Fruit fly (Drosophila melanogaster) S2 (cell line): ENCODE measurements around the gene emc.

Experiments used
- CG8478 ChIP-seq: fragments of >200 bp; optimal IDR thresholded peaks from 2 replicates; lab custom pipeline; 2018
- CTCF ChIP-seq, 2 experiments: fragments of >200 bp; optimal IDR thresholded peaks; 2 replicates each; lab custom pipeline; 2018

DNA sequence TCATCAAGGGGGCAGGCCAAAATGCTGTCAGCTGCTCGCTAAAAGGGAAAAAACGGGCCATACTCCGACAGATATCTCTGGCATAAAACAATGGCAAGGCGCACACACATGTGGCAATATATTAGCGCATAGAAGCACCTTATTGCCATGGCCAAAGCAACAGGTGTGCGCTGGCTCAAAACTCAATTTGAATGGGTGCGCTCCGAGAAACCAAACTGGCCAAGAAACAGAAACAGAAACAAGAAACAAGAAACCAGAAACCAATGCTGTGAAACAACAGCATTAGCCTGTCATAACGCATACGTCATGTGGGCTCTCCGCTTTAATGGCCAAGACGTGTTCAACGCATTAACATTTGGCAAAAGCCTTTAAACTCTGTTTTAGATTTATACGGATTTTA is 33.7 kb downstream of the emc start:
- no peak for TF ChIP-seq CTCF (optimal IDR thresholded peaks at IDR 0.05; lab: Kevin White, UChicago)
- no peak for TF ChIP-seq CG8478 (lab: Kevin White, UChicago)
